Fruit fly (Drosophila melanogaster) whole organism, embryonic: ENCODE results near the gene Mco4.

Experiments
- ATbp ChIP-seq: fragments of 200-800 bp; sonication (Bioruptor generic); optimal IDR thresholded peaks from 2 replicates; lab custom pipeline; 2017; ENCODE audit warnings: missing biosample characterization, mild to moderate bottlenecking, missing genetic modification characterization, missing genetic modification reagents
- Ada2b ChIP-seq: fragments of 200-800 bp; sonication (Bioruptor generic); IDR thresholded peaks from 2 replicates; pipeline ENCODE4 v1.3.6; 2022; ENCODE audit warnings: missing biosample characterization, missing genetic modification characterization
- Atf6 ChIP-seq: fragments of 200-800 bp; sonication (Bioruptor generic); IDR thresholded peaks from 2 replicates; pipeline ENCODE4 v1.3.6; 2022; ENCODE audit warnings: missing biosample characterization, missing genetic modification characterization
- B-H1 ChIP-seq: fragments of 200-800 bp; sonication (Bioruptor generic); IDR thresholded peaks from 3 replicates; pipeline ENCODE4 v1.3.6; 2022; ENCODE audit warnings: missing biosample characterization, missing genetic modification characterization
- CG15479 ChIP-seq: fragments of 200-800 bp; sonication (Bioruptor generic); optimal IDR thresholded peaks from 3 replicates; lab custom pipeline; 2019; ENCODE audit warnings: missing biosample characterization, mild to moderate bottlenecking, missing genetic modification characterization, moderate library complexity
- CG15514 ChIP-seq: fragments of 200-800 bp; sonication (Bioruptor generic); optimal IDR thresholded peaks from 3 replicates; lab custom pipeline; 2017; ENCODE audit warnings: missing biosample characterization, missing genetic modification characterization, mild to moderate bottlenecking, moderate library complexity, missing genetic modification reagents
- CG15601 ChIP-seq: fragments of 200-800 bp; sonication (Bioruptor generic); optimal IDR thresholded peaks from 3 replicates; lab custom pipeline; 2019; ENCODE audit warnings: missing biosample characterization, mild to moderate bottlenecking, missing genetic modification characterization, moderate library complexity
- CG1603 ChIP-seq: fragments of 200-800 bp; sonication (Bioruptor generic); optimal IDR thresholded peaks from 2 replicates; lab custom pipeline; 2019; ENCODE audit warnings: missing biosample characterization, mild to moderate bottlenecking, missing genetic modification characterization, moderate library complexity
- CG17359 ChIP-seq: fragments of 200-800 bp; sonication (Bioruptor generic); optimal IDR thresholded peaks from 3 replicates; lab custom pipeline; 2018; ENCODE audit warnings: missing biosample characterization, mild to moderate bottlenecking, missing genetic modification characterization, moderate library complexity
- CG2712 ChIP-seq: fragments of 200-800 bp; optimal IDR thresholded peaks from 3 replicates; lab custom pipeline; 2019; ENCODE audit warnings: missing biosample characterization, mild to moderate bottlenecking, missing genetic modification characterization, moderate library complexity
- CG7786 ChIP-seq: fragments of 200-800 bp; sonication (Bioruptor generic); optimal IDR thresholded peaks from 2 replicates; lab custom pipeline; 2016; ENCODE audit warnings: missing biosample characterization, missing genetic modification characterization
- CG7963 ChIP-seq: fragments of 200-800 bp; sonication (Bioruptor generic); IDR thresholded peaks from 3 replicates; pipeline ENCODE4 v1.3.6; 2022; ENCODE audit warnings: missing biosample characterization, missing genetic modification characterization; ENCODE audit not compliant: partially characterized antibody
- CG8089 ChIP-seq: fragments of 200-800 bp; sonication (Bioruptor generic); optimal IDR thresholded peaks from 3 replicates; lab custom pipeline; 2016; ENCODE audit warnings: missing biosample characterization, missing genetic modification characterization
- CG8478 ChIP-seq: fragments of >200 bp; optimal IDR thresholded peaks from 2 replicates; lab custom pipeline; 2018
- Deaf1 ChIP-seq: fragments of 200-800 bp; optimal IDR thresholded peaks from 3 replicates; lab custom pipeline; 2019; ENCODE audit warnings: missing biosample characterization, mild to moderate bottlenecking, missing genetic modification characterization, moderate library complexity
- Dip3 ChIP-seq: fragments of 200-800 bp; sonication (Bioruptor generic); optimal IDR thresholded peaks from 3 replicates; lab custom pipeline; 2016; ENCODE audit warnings: missing biosample characterization, missing genetic modification characterization
- Dref ChIP-seq: fragments of 200-800 bp; sonication (Bioruptor generic); IDR thresholded peaks from 2 replicates; pipeline ENCODE4 v1.3.6; 2022; ENCODE audit warnings: missing biosample characterization, missing genetic modification characterization
- Hmr ChIP-seq: fragments of 200-800 bp; sonication (Bioruptor generic); optimal IDR thresholded peaks from 3 replicates; lab custom pipeline; 2017; ENCODE audit warnings: mild to moderate bottlenecking, missing biosample characterization, missing genetic modification reagents, missing genetic modification characterization
- Kr ChIP-seq: fragments of 200-800 bp; sonication (Bioruptor generic); optimal IDR thresholded peaks from 2 replicates; lab custom pipeline; 2017; ENCODE audit warnings: missing biosample characterization, mild to moderate bottlenecking, missing genetic modification characterization
- Max ChIP-seq: fragments of 200-800 bp; sonication (Bioruptor generic); optimal IDR thresholded peaks from 2 replicates; lab custom pipeline; 2016; ENCODE audit warnings: missing biosample characterization, mild to moderate bottlenecking, missing genetic modification characterization
- Meics ChIP-seq: fragments of 200-800 bp; sonication (Bioruptor generic); optimal IDR thresholded peaks from 2 replicates; lab custom pipeline; 2017; ENCODE audit warnings: missing biosample characterization, mild to moderate bottlenecking, missing genetic modification characterization
- NC2α ChIP-seq: fragments of 200-800 bp; sonication (Bioruptor generic); optimal IDR thresholded peaks from 2 replicates; lab custom pipeline; 2016; ENCODE audit warnings: missing biosample characterization, missing genetic modification characterization
- Nf-YB ChIP-seq: fragments of 200-800 bp; sonication (Bioruptor generic); optimal IDR thresholded peaks from 3 replicates; lab custom pipeline; 2019; ENCODE audit warnings: missing biosample characterization, mild to moderate bottlenecking, missing genetic modification characterization, moderate library complexity
- Rx ChIP-seq: fragments of 200-800 bp; sonication (Bioruptor generic); IDR thresholded peaks from 2 replicates; pipeline ENCODE4 v1.3.6; 2022; ENCODE audit warnings: missing biosample characterization, missing genetic modification characterization
- Tbp ChIP-seq: fragments of >200 bp; optimal IDR thresholded peaks from 2 replicates; lab custom pipeline; 2018; ENCODE audit warnings: missing biosample characterization, missing genetic modification characterization
- Trl ChIP-seq, 3 experiments: fragments of >200 bp in 2 of 3; fragments of 200-800 bp in 1 of 3; sonication (Bioruptor generic) in 1 of 3; optimal IDR thresholded peaks; 2 replicates in 1 of 3; 3 replicates in 2 of 3; lab custom pipeline; 2016 to 2017; ENCODE audit warnings: missing biosample characterization in 1 of 3, missing genetic modification characterization in 1 of 3
- al ChIP-seq: fragments of 200-800 bp; sonication (Bioruptor generic); IDR thresholded peaks from 2 replicates; pipeline ENCODE4 v1.3.6; 2022; ENCODE audit warnings: missing biosample characterization, missing genetic modification characterization
- amos ChIP-seq: fragments of 200-800 bp; sonication (Bioruptor generic); IDR thresholded peaks from 2 replicates; pipeline ENCODE4 v1.3.6; 2022; ENCODE audit warnings: missing biosample characterization, missing genetic modification characterization; ENCODE audit not compliant: partially characterized antibody
- br ChIP-seq: fragments of >200 bp; optimal IDR thresholded peaks from 2 replicates; lab custom pipeline; 2017
- cad ChIP-seq: fragments of >200 bp; optimal IDR thresholded peaks from 2 replicates; lab custom pipeline; 2017; ENCODE audit warnings: missing biosample characterization, missing genetic modification characterization
- dmrt11E ChIP-seq: fragments of 200-800 bp; sonication (Bioruptor generic); optimal IDR thresholded peaks from 3 replicates; lab custom pipeline; 2018; ENCODE audit warnings: missing biosample characterization, mild to moderate bottlenecking, missing genetic modification characterization, moderate library complexity
- fd3F ChIP-seq: fragments of 200-800 bp; sonication (Bioruptor generic); optimal IDR thresholded peaks from 2 replicates; lab custom pipeline; 2018; ENCODE audit warnings: missing biosample characterization, mild to moderate bottlenecking, missing genetic modification characterization, moderate library complexity
- gem ChIP-seq: fragments of 200-800 bp; sonication (Bioruptor generic); optimal IDR thresholded peaks from 2 replicates; lab custom pipeline; 2019; ENCODE audit warnings: missing biosample characterization, mild to moderate bottlenecking, missing genetic modification characterization, moderate library complexity
- ham ChIP-seq: fragments of 200-800 bp; sonication (Bioruptor generic); IDR thresholded peaks from 2 replicates; pipeline ENCODE4 v1.3.6; 2022; ENCODE audit warnings: missing biosample characterization, missing genetic modification characterization
- kah ChIP-seq: fragments of 200-800 bp; sonication (Bioruptor generic); optimal IDR thresholded peaks from 2 replicates; lab custom pipeline; 2018; ENCODE audit warnings: missing biosample characterization, mild to moderate bottlenecking, missing genetic modification characterization
- pho ChIP-seq: fragments of 200-800 bp; sonication (Bioruptor generic); optimal IDR thresholded peaks from 2 replicates; lab custom pipeline; 2016; ENCODE audit warnings: missing biosample characterization, missing genetic modification characterization
- salm ChIP-seq: fragments of 200-800 bp; sonication (Bioruptor generic); optimal IDR thresholded peaks from 2 replicates; lab custom pipeline; 2018; ENCODE audit warnings: missing biosample characterization, mild to moderate bottlenecking, missing genetic modification characterization
- sens ChIP-seq: fragments of 200-800 bp; sonication (Bioruptor generic); peaks from one replicate; lab custom pipeline; 2016; ENCODE audit warnings: missing biosample characterization, missing genetic modification characterization
- sisA ChIP-seq: fragments of 200-800 bp; sonication (Bioruptor generic); IDR thresholded peaks from 2 replicates; pipeline ENCODE4 v1.3.6; 2022; ENCODE audit warnings: missing biosample characterization, missing genetic modification characterization
- slbo ChIP-seq: fragments of 200-800 bp; sonication (Bioruptor generic); IDR thresholded peaks from 2 replicates; pipeline ENCODE4 v1.3.6; 2022; ENCODE audit warnings: missing biosample characterization, missing genetic modification characterization
- stwl ChIP-seq: fragments of 200-800 bp; sonication (Bioruptor generic); optimal IDR thresholded peaks from 3 replicates; lab custom pipeline; 2018; ENCODE audit warnings: missing biosample characterization, mild to moderate bottlenecking, missing genetic modification characterization, moderate library complexity
- tll ChIP-seq, 2 experiments: fragments of 200-800 bp in 1 of 2; fragments of >200 bp in 1 of 2; sonication (Bioruptor generic) in 1 of 2; optimal IDR thresholded peaks; 2 replicates each; lab custom pipeline; 2017 to 2019; ENCODE audit warnings: missing biosample characterization in 2 of 2, missing genetic modification characterization in 2 of 2, mild to moderate bottlenecking in 1 of 2, moderate library complexity in 1 of 2
- trem ChIP-seq: fragments of 200-800 bp; optimal IDR thresholded peaks from 3 replicates; lab custom pipeline; 2019; ENCODE audit warnings: missing biosample characterization, mild to moderate bottlenecking, missing genetic modification characterization, moderate library complexity
- twi ChIP-seq: fragments of 200-800 bp; optimal IDR thresholded peaks from 2 replicates; lab custom pipeline; 2019; ENCODE audit warnings: missing biosample characterization, mild to moderate bottlenecking, missing genetic modification characterization, moderate library complexity
- unpg ChIP-seq: fragments of 200-800 bp; sonication (Bioruptor generic); optimal IDR thresholded peaks from 3 replicates; lab custom pipeline; 2018; ENCODE audit warnings: missing biosample characterization, mild to moderate bottlenecking, missing genetic modification characterization, moderate library complexity
- zen ChIP-seq: fragments of 200-800 bp; sonication (Bioruptor generic); optimal IDR thresholded peaks from 3 replicates; lab custom pipeline; 2018; ENCODE audit warnings: missing biosample characterization, mild to moderate bottlenecking, missing genetic modification characterization, moderate library complexity
- zfh2 ChIP-seq: fragments of 200-800 bp; sonication (Bioruptor generic); optimal IDR thresholded peaks from 2 replicates; lab custom pipeline; 2016; ENCODE audit warnings: missing biosample characterization, missing genetic modification characterization

The Mco4 gene

DNA sequence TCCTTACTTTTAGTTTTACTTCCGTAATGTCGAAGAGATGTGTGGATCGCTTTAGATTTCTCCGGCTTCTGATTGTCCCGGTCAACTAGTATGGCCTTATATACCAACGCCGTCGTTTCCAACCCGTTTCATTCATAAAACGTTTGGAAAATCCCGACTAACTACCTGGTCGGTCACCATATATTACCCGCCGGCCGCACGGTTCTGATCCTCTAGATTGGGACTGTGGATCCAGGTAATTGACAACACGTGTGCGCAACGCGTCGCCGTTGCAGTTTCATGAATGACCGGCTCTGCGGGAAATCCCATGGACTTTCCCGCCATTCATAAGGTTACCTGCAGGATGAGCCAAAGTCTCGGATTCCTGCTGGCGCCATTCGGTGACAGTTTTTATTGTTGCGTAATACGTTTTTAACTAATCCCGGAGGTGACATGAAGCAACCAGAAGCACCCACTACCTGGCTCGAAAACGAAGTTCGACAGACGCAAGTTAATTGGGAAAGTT lies 36.2 kb downstream of the Mco4 start, which contains the start of gene CG12986:
Gene CG12986 (minus strand): TSS at position 51 of the 505 bp plus-strand sequence.
- TF ChIP-seq cad (GFP tag; lab: Kevin White, UChicago) (peak; percentile 59), tll (GFP tag; optimal IDR thresholded peaks at IDR 0.05; lab: Kevin White, UChicago) (peak in 1 of 2 experiments; percentile 69), NC2α (GFP tag; lab: Kevin White, UChicago) (no peak), twi (tag; lab: Kevin White, UChicago) (peak; percentile 45), CG15479 (GFP tag; lab: Kevin White, UChicago) (peak; percentile 53), zen (peak; percentile 77), br (no peak)
- TF ChIP-seq, all 482 proteins: peak for 5

DNA sequence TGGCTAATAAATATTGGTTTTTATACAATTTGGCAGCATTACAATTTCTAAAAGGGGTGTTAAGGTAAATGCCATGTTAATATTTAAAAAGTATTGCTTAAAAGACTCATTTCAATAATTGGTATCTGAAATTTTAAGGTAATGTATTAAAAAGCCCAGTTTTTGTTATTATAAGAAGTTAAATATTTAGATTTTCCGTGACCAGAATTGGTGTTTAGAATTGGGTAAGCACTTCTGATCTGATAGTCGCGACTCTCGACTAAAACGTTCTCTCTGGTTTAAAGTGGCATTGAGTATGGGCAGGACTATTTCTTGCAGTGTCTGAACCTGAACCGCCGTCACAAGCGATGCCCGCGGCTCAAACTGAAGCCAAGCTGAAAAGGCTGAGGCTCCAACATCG lies 39.5 kb downstream of the Mco4 start:
- TF ChIP-seq gem (no peak), pho (GFP tag; lab: Kevin White, UChicago) (no peak), Max (GFP tag; lab: Kevin White, UChicago) (no peak), amos (GFP tag; lab: Robert Waterston, UW) (no peak), salm (no peak), Hmr (GFP tag; lab: Kevin White, UChicago) (no peak), CG7786 (GFP tag; lab: Kevin White, UChicago) (no peak)

DNA sequence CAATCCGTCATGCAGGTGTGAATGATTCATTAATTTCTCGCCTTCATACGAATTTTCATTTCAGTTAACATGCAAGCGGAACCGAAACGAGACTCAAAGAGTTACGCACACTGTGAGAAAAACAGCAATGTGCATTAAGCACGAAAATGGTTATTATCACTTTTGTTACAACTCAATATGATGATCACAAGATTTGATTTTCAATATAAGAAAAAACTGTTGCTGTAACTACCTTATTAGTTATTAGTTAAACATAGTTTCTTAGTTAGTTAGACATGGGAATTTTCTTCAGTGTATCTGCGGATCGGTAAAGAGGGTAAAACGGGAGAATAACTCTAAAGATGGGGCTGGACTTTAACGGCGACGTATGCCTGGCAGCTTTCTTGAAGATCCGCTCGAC lies 41.1 kb downstream of the Mco4 start:
- no peak for TF ChIP-seq fd3F (GFP tag; lab: Kevin White, UChicago)
- no peak for TF ChIP-seq kah (GFP tag; lab: Kevin White, UChicago)
- TF ChIP-seq CG2712 (tag; lab: Kevin White, UChicago): peak; percentile 4
- no peak for TF ChIP-seq Dref (GFP tag; lab: Robert Waterston, UW)
- TF ChIP-seq stwl (tag; lab: Kevin White, UChicago): no peak
- TF ChIP-seq CG1603: peak; percentile 6
- TF ChIP-seq ATbp: no peak
- TF ChIP-seq slbo (GFP tag; lab: Robert Waterston, UW): no peak
- no peak for TF ChIP-seq Ada2b (GFP tag; lab: Robert Waterston, UW)
- no peak for TF ChIP-seq CG8089 (GFP tag; lab: Kevin White, UChicago)
- TF ChIP-seq trem (tag; lab: Kevin White, UChicago): no peak
- TF ChIP-seq sens (GFP tag; lab: Kevin White, UChicago): peak; percentile 60
- TF ChIP-seq gem: peak; percentile 4
- TF ChIP-seq dmrt11E (tag; lab: Kevin White, UChicago): peak; percentile 25
- TF ChIP-seq, all 482 proteins: peak for 5

DNA sequence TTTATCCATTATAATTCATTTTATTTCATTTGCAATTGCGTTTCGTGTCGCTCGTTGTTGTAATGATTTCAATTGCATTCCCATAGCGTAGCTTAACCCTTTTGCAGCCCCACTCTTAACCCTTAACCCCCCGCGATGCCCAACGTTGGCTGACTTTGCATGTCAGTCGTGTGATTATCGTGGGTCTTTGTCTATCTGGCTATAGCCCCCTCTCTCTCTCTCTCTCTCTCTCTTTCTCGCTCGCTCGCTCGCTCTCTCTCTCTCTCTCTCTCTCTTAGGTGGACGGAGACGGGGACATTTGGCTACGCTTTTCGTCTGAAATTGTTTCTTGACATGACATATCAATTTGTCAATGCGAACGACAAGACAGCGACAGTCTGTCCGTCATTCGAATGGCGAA lies 43.7 kb downstream of the Mco4 start:
- TF ChIP-seq unpg (GFP tag; lab: Kevin White, UChicago) (no peak), Dip3 (GFP tag; lab: Kevin White, UChicago) (no peak), Rx (GFP tag; lab: Robert Waterston, UW) (no peak), Kr (GFP tag; lab: Kevin White, UChicago) (peak; percentile 50), CG17359 (no peak), Atf6 (GFP tag; lab: Robert Waterston, UW) (no peak), sisA (GFP tag; lab: Robert Waterston, UW) (no peak), CG8478 (lab: Kevin White, UChicago) (no peak), CG15601 (tag; lab: Kevin White, UChicago) (no peak), ham (GFP tag; lab: Robert Waterston, UW) (no peak), Tbp (GFP tag; lab: Kevin White, UChicago) (no peak), zfh2 (GFP tag; lab: Kevin White, UChicago) (no peak), Deaf1 (no peak), CG7786 (GFP tag; lab: Kevin White, UChicago) (no peak), CG7963 (GFP tag; lab: Robert Waterston, UW) (no peak), Meics (GFP tag; lab: Kevin White, UChicago) (no peak), Trl (optimal IDR thresholded peaks at IDR 0.05; lab: Kevin White, UChicago) (peak; percentile 29 to 38), Trl (GFP tag; optimal IDR thresholded peaks at IDR 0.05; lab: Kevin White, UChicago) (no peak), CG15514 (no peak), Nf-YB (peak; percentile 23), B-H1 (GFP tag; lab: Robert Waterston, UW) (no peak), al (GFP tag; lab: Robert Waterston, UW) (no peak)
